Worm (Caenorhabditis elegans) whole organism, L4 larva: Measurements from ENCODE around the gene ifta-2.

Experiments
- F10B5.3 ChIP-seq: sonication (generic microtip); optimal IDR thresholded peaks from 2 replicates; lab custom pipeline; 2016; ENCODE audit warnings: mild to moderate bottlenecking, missing genetic modification characterization, missing compliant biosample characterization
- F49E8.2 ChIP-seq: sonication (generic microtip); optimal IDR thresholded peaks from 2 replicates; lab custom pipeline; 2016; ENCODE audit warnings: missing compliant biosample characterization, mild to moderate bottlenecking, missing genetic modification characterization, borderline replicate concordance
- Y48G9A.11 ChIP-seq: fragments of 200-800 bp; sonication (Bioruptor generic); IDR thresholded peaks from 2 replicates; pipeline ENCODE4 v1.3.6; 2022; ENCODE audit warnings: missing genetic modification reagents, missing genetic modification characterization, missing compliant biosample characterization
- Y75B8A.6 ChIP-seq: fragments of 200-800 bp; sonication (Bioruptor generic); IDR thresholded peaks from 2 replicates; pipeline ENCODE4 v1.3.6; 2022; ENCODE audit warnings: missing genetic modification reagents, missing genetic modification characterization, missing compliant biosample characterization
- ZK337.2 ChIP-seq: fragments of 200-800 bp; sonication (Bioruptor generic); IDR thresholded peaks from 2 replicates; pipeline ENCODE4 v1.3.6; 2022; ENCODE audit warnings: missing genetic modification reagents, missing genetic modification characterization, missing compliant biosample characterization
- ama-1 ChIP-seq: fragments of 150-350 bp; optimal IDR thresholded peaks from 2 replicates; lab custom pipeline; 2014; ENCODE audit warnings: inconsistent platforms, mixed read lengths
- attf-4 ChIP-seq: sonication (generic microtip); optimal IDR thresholded peaks from 3 replicates; lab custom pipeline; 2017; ENCODE audit warnings: missing biosample characterization, missing genetic modification characterization
- ceh-20 ChIP-seq: fragments of 200-800 bp; sonication (Bioruptor generic); IDR thresholded peaks from 2 replicates; pipeline ENCODE4 v1.3.6; 2022; ENCODE audit warnings: missing genetic modification reagents, missing genetic modification characterization, missing compliant biosample characterization
- ceh-44 ChIP-seq: fragments of 200-800 bp; sonication (Bioruptor generic); IDR thresholded peaks from 2 replicates; pipeline ENCODE4 v1.3.6; 2022; ENCODE audit warnings: missing genetic modification reagents, missing genetic modification characterization, missing compliant biosample characterization
- ceh-62 ChIP-seq: sonication (generic microtip); optimal IDR thresholded peaks from 2 replicates; lab custom pipeline; 2017; ENCODE audit warnings: missing biosample characterization, missing genetic modification characterization
- cey-2 ChIP-seq: sonication (generic microtip); optimal IDR thresholded peaks from 3 replicates; lab custom pipeline; 2017; ENCODE audit warnings: missing genetic modification characterization, mild to moderate bottlenecking, missing compliant biosample characterization, antibody characterized with exemption, borderline replicate concordance; ENCODE audit not compliant: insufficient read depth
- ctbp-1 ChIP-seq: fragments of 200-800 bp; sonication (Bioruptor generic); IDR thresholded peaks from 2 replicates; pipeline ENCODE4 v1.3.6; 2022; ENCODE audit warnings: missing genetic modification reagents, missing genetic modification characterization, missing compliant biosample characterization
- egl-27 ChIP-seq: sonication (generic microtip); optimal IDR thresholded peaks from 3 replicates; lab custom pipeline; 2017; ENCODE audit warnings: missing biosample characterization, missing genetic modification reagents, missing genetic modification characterization
- egl-43 ChIP-seq: fragments of 200-800 bp; sonication (Bioruptor generic); IDR thresholded peaks from 2 replicates; pipeline ENCODE4 v1.3.6; 2022; ENCODE audit warnings: missing genetic modification reagents, missing genetic modification characterization, missing compliant biosample characterization
- fkh-10 ChIP-seq: fragments of 150-350 bp; optimal IDR thresholded peaks from 2 replicates; lab custom pipeline; 2014; ENCODE audit warnings: missing biosample characterization, missing genetic modification reagents, missing genetic modification characterization
- fos-1 ChIP-seq: fragments of 150-350 bp; optimal IDR thresholded peaks from 2 replicates; lab custom pipeline; 2014; ENCODE audit warnings: missing biosample characterization, missing genetic modification characterization
- hlh-30 ChIP-seq: sonication (generic microtip); optimal IDR thresholded peaks from 2 replicates; lab custom pipeline; 2017; ENCODE audit warnings: antibody characterized with exemption, mild to moderate bottlenecking, missing genetic modification characterization, missing compliant biosample characterization; ENCODE audit not compliant: insufficient read depth
- hmg-1.1 ChIP-seq: fragments of 200-800 bp; sonication (Bioruptor generic); IDR thresholded peaks from 2 replicates; pipeline ENCODE4 v1.3.6; 2022; ENCODE audit warnings: missing genetic modification reagents, missing genetic modification characterization, missing compliant biosample characterization
- lin-13 ChIP-seq: fragments of 150-350 bp; optimal IDR thresholded peaks from 2 replicates; lab custom pipeline; 2014; ENCODE audit warnings: missing biosample characterization, missing genetic modification reagents, missing genetic modification characterization
- lin-39 ChIP-seq: fragments of 150-350 bp; optimal IDR thresholded peaks from 2 replicates; lab custom pipeline; 2014; ENCODE audit warnings: missing biosample characterization, missing genetic modification reagents, missing genetic modification characterization
- lir-3 ChIP-seq: sonication (generic microtip); optimal IDR thresholded peaks from 2 replicates; lab custom pipeline; 2016; ENCODE audit warnings: mild to moderate bottlenecking, missing genetic modification characterization, missing compliant biosample characterization
- mdt-29 ChIP-seq: fragments of 200-800 bp; sonication (Bioruptor generic); IDR thresholded peaks from 2 replicates; pipeline ENCODE4 v1.3.6; 2022; ENCODE audit warnings: missing genetic modification reagents, missing genetic modification characterization, missing compliant biosample characterization
- mep-1 ChIP-seq: fragments of 150-350 bp; sonication (generic microtip); optimal IDR thresholded peaks from 3 replicates; lab custom pipeline; 2014; ENCODE audit warnings: missing biosample characterization, missing genetic modification characterization
- mes-2 ChIP-seq: sonication (generic microtip); optimal IDR thresholded peaks from 2 replicates; lab custom pipeline; 2016; ENCODE audit warnings: missing genotype, mild to moderate bottlenecking, missing genetic modification characterization, missing compliant biosample characterization; ENCODE audit not compliant: poor library complexity, severe bottlenecking
- nhr-10 ChIP-seq: fragments of 150-350 bp; optimal IDR thresholded peaks from 2 replicates; lab custom pipeline; 2014; ENCODE audit warnings: missing biosample characterization, missing genetic modification characterization
- nhr-237 ChIP-seq: sonication (generic microtip); optimal IDR thresholded peaks from 2 replicates; lab custom pipeline; 2017; ENCODE audit warnings: missing biosample characterization, missing genetic modification characterization
- nhr-25 ChIP-seq: sonication (generic microtip); optimal IDR thresholded peaks from 2 replicates; lab custom pipeline; 2017; ENCODE audit warnings: missing genetic modification characterization, mild to moderate bottlenecking, missing compliant biosample characterization, antibody characterized with exemption, moderate library complexity, borderline replicate concordance; ENCODE audit not compliant: insufficient read depth
- nhr-28 ChIP-seq: fragments of 150-350 bp; optimal IDR thresholded peaks from 2 replicates; lab custom pipeline; 2014; ENCODE audit warnings: missing biosample characterization, missing genetic modification characterization
- nhr-48 ChIP-seq: sonication (generic microtip); optimal IDR thresholded peaks from 2 replicates; lab custom pipeline; 2016; ENCODE audit warnings: mild to moderate bottlenecking, missing genetic modification characterization, missing compliant biosample characterization
- pha-4 ChIP-seq, 2 experiments: fragments of 150-350 bp in 1 of 2; fragments of 200-800 bp in 1 of 2; sonication (Bioruptor generic) in 1 of 2; IDR thresholded peaks in 1 of 2; optimal IDR thresholded peaks in 1 of 2; 2 replicates each; pipeline versions ENCODE4 v1.3.6 to Lab custom; 2014 to 2022; ENCODE audit warnings: missing genetic modification characterization in 2 of 2, missing genetic modification reagents in 2 of 2, missing biosample characterization in 1 of 2, missing compliant biosample characterization in 1 of 2
- snpc-1.2 ChIP-seq: fragments of 200-800 bp; sonication (Bioruptor generic); IDR thresholded peaks from 2 replicates; pipeline ENCODE4 v1.3.6; 2022; ENCODE audit warnings: missing genetic modification reagents, missing genetic modification characterization, missing compliant biosample characterization
- snpc-4 ChIP-seq: fragments of 150-350 bp; optimal IDR thresholded peaks from 2 replicates; lab custom pipeline; 2014; ENCODE audit warnings: missing biosample characterization, missing genetic modification characterization
- spr-3 ChIP-seq: fragments of 200-800 bp; sonication (Bioruptor generic); optimal IDR thresholded peaks from 2 replicates; lab custom pipeline; 2018; ENCODE audit warnings: mild to moderate bottlenecking, missing genetic modification characterization, missing compliant biosample characterization
- tra-1 ChIP-seq: fragments of 200-800 bp; sonication (Bioruptor generic); IDR thresholded peaks from 2 replicates; pipeline ENCODE4 v1.3.6; 2022; ENCODE audit warnings: missing genetic modification reagents, missing genetic modification characterization, missing compliant biosample characterization
- unc-62 ChIP-seq, 3 experiments: fragments of 150-350 bp in 1 of 3; sonication (generic microtip); optimal IDR thresholded peaks in 2 of 3; peaks in 1 of 3; 1 replicate in 1 of 3; 2 replicates in 2 of 3; lab custom pipeline; 2014 to 2017; ENCODE audit warnings: missing biosample characterization in 3 of 3, missing genetic modification characterization in 3 of 3, missing genetic modification reagents in 3 of 3, missing genotype in 1 of 3
- zfp-2 ChIP-seq: sonication (generic microtip); optimal IDR thresholded peaks from 2 replicates; lab custom pipeline; 2016; ENCODE audit warnings: mild to moderate bottlenecking, missing genetic modification characterization, missing compliant biosample characterization

The ifta-2 gene

ce11 chrIV:17268628-17269027 is 33.2 kb downstream of the ifta-2 start (continued):
- TF ChIP-seq ZK337.2 (GFP tag; lab: Robert Waterston, UW) (no peak), Y75B8A.6 (GFP tag; lab: Robert Waterston, UW) (no peak), ama-1 (lab: Kevin White, UChicago) (peak; percentile 29), cey-2 (tag; lab: Kevin White, UChicago) (no peak), nhr-10 (tag; lab: Kevin White, UChicago) (no peak), nhr-237 (tag; lab: Kevin White, UChicago) (no peak), snpc-4 (tag; lab: Kevin White, UChicago) (no peak), ceh-62 (no peak), nhr-28 (tag; lab: Kevin White, UChicago) (peak; percentile 50), nhr-25 (tag; lab: Kevin White, UChicago) (no peak), hmg-1.1 (peak; percentile 72), zfp-2 (tag; lab: Kevin White, UChicago) (no peak), snpc-1.2 (GFP tag; lab: Robert Waterston, UW) (peak; percentile 51), lin-13 (peak; percentile 13), pha-4 (GFP tag; IDR thresholded peaks at IDR 0.05; lab: Robert Waterston, UW) (no peak), pha-4 (tag; optimal IDR thresholded peaks at IDR 0.05; lab: Kevin White, UChicago) (no peak), egl-27 (no peak), Y48G9A.11 (GFP tag; lab: Robert Waterston, UW) (no peak), lir-3 (tag; lab: Kevin White, UChicago) (no peak)

ce11 chrIV:17268069-17268468 is 33.8 kb downstream of the ifta-2 start:
- TF ChIP-seq mes-2 (tag; lab: Kevin White, UChicago) = no peak
- TF ChIP-seq ctbp-1 (GFP tag; lab: Robert Waterston, UW) = no peak
- TF ChIP-seq Y75B8A.6 (GFP tag; lab: Robert Waterston, UW) = no peak
- no peak for TF ChIP-seq fos-1
- no peak for TF ChIP-seq mep-1 (tag; lab: Kevin White, UChicago)
- TF ChIP-seq ceh-20 (GFP tag; lab: Robert Waterston, UW) = no peak
- TF ChIP-seq egl-27 = no peak
- TF ChIP-seq lin-39 (tag; lab: Kevin White, UChicago) = no peak
- no peak for TF ChIP-seq mdt-29 (GFP tag; lab: Robert Waterston, UW)
- TF ChIP-seq nhr-48 (tag; lab: Kevin White, UChicago) = no peak
- no peak for TF ChIP-seq pha-4 (GFP tag; IDR thresholded peaks at IDR 0.05; lab: Robert Waterston, UW)
- no peak for TF ChIP-seq pha-4 (tag; optimal IDR thresholded peaks at IDR 0.05; lab: Kevin White, UChicago)
- no peak for TF ChIP-seq hlh-30
- TF ChIP-seq tra-1 (GFP tag; lab: Robert Waterston, UW) = no peak
- no peak for TF ChIP-seq F49E8.2 (tag; lab: Kevin White, UChicago)
- no peak for TF ChIP-seq F10B5.3
- no peak for TF ChIP-seq fkh-10 (GFP tag; lab: Kevin White, UChicago)
- no peak for TF ChIP-seq nhr-237 (tag; lab: Kevin White, UChicago)
- no peak for TF ChIP-seq attf-4
- TF ChIP-seq, all 104 proteins: peak for 0

- no peak for TF ChIP-seq tra-1 (GFP tag; lab: Robert Waterston, UW)
- TF ChIP-seq ceh-44 (GFP tag; lab: Robert Waterston, UW) = no peak
- TF ChIP-seq cey-2 (tag; lab: Kevin White, UChicago) = no peak
- peak in 1 of 2 experiments; percentile 96 for TF ChIP-seq unc-62 (GFP tag; optimal IDR thresholded peaks at IDR 0.05 in 1 of 2; lab: Kevin White, UChicago)
- TF ChIP-seq unc-62 (tag; optimal IDR thresholded peaks at IDR 0.05; lab: Kevin White, UChicago) = no peak
- no peak for TF ChIP-seq zfp-2 (tag; lab: Kevin White, UChicago)
- no peak for TF ChIP-seq mep-1 (tag; lab: Kevin White, UChicago)
- no peak for TF ChIP-seq nhr-237 (tag; lab: Kevin White, UChicago)
- TF ChIP-seq egl-43 (GFP tag; lab: Robert Waterston, UW) = 0 out of 2 replicates have a peak, but pooled peaks have one; percentile 29
- no peak for TF ChIP-seq spr-3 (GFP tag; lab: Kevin White, UChicago)
- TF ChIP-seq, all 104 proteins: peak for 2
Observed at ce11 chrIV:17267304-17267891, 34.4 kb downstream of the ifta-2 start.
